Fruit fly (Drosophila melanogaster) whole organism, embryonic: ENCODE measurements around the gene CG8112.

ENCODE experiments used
- B-H2 ChIP-seq: fragments of 200-800 bp; sonication (Bioruptor generic); optimal IDR thresholded peaks from 2 replicates; lab custom pipeline; 2018; ENCODE audit warnings: missing biosample characterization, mild to moderate bottlenecking, missing genetic modification characterization
- CG10209 ChIP-seq: fragments of 200-800 bp; sonication (Bioruptor generic); optimal IDR thresholded peaks from 3 replicates; lab custom pipeline; 2017; ENCODE audit warnings: missing biosample characterization, mild to moderate bottlenecking, missing genetic modification characterization, missing genetic modification reagents
- CG10267 ChIP-seq: fragments of 200-800 bp; sonication (Bioruptor generic); optimal IDR thresholded peaks from 2 replicates; lab custom pipeline; 2018; ENCODE audit warnings: missing biosample characterization, mild to moderate bottlenecking, missing genetic modification characterization, moderate library complexity
- CG10321 ChIP-seq: fragments of 200-800 bp; sonication (Bioruptor generic); IDR thresholded peaks from 2 replicates; pipeline ENCODE4 v1.3.6; 2022; ENCODE audit warnings: missing biosample characterization, missing genetic modification characterization
- CG10565 ChIP-seq: fragments of 200-800 bp; sonication (Bioruptor generic); optimal IDR thresholded peaks from 3 replicates; lab custom pipeline; 2016; ENCODE audit warnings: missing biosample characterization, mild to moderate bottlenecking, missing genetic modification characterization
- CG14710 ChIP-seq: fragments of 200-800 bp; sonication (Bioruptor generic); optimal IDR thresholded peaks from 3 replicates; lab custom pipeline; 2019; ENCODE audit warnings: missing biosample characterization, mild to moderate bottlenecking, missing genetic modification characterization, moderate library complexity
- CG15479 ChIP-seq: fragments of 200-800 bp; sonication (Bioruptor generic); optimal IDR thresholded peaks from 3 replicates; lab custom pipeline; 2019; ENCODE audit warnings: missing biosample characterization, mild to moderate bottlenecking, missing genetic modification characterization, moderate library complexity
- CG1603 ChIP-seq: fragments of 200-800 bp; sonication (Bioruptor generic); optimal IDR thresholded peaks from 2 replicates; lab custom pipeline; 2019; ENCODE audit warnings: missing biosample characterization, mild to moderate bottlenecking, missing genetic modification characterization, moderate library complexity
- CG1647 ChIP-seq: fragments of 200-800 bp; sonication (Bioruptor generic); optimal IDR thresholded peaks from 3 replicates; lab custom pipeline; 2016; ENCODE audit warnings: missing biosample characterization, missing genetic modification characterization
- CG17361 ChIP-seq: fragments of 200-800 bp; sonication (Bioruptor generic); IDR thresholded peaks from 3 replicates; pipeline ENCODE4 v1.3.6; 2022; ENCODE audit warnings: missing biosample characterization, missing genetic modification characterization
- CG18476 ChIP-seq: fragments of 200-800 bp; sonication (Bioruptor generic); optimal IDR thresholded peaks from 2 replicates; lab custom pipeline; 2016; ENCODE audit warnings: missing biosample characterization, mild to moderate bottlenecking, missing genetic modification characterization
- CG2889 ChIP-seq: fragments of 200-800 bp; sonication (Bioruptor generic); IDR thresholded peaks from 3 replicates; pipeline ENCODE4 v1.3.6; 2022; ENCODE audit warnings: missing biosample characterization, missing genetic modification characterization
- CG30431 ChIP-seq: fragments of 200-800 bp; sonication (Bioruptor generic); optimal IDR thresholded peaks from 2 replicates; lab custom pipeline; 2017; ENCODE audit warnings: missing biosample characterization, missing genetic modification characterization
- CG31224 ChIP-seq: fragments of 200-800 bp; sonication (Bioruptor generic); IDR thresholded peaks from 2 replicates; pipeline ENCODE4 v1.3.6; 2022; ENCODE audit warnings: missing biosample characterization, missing genetic modification characterization
- CG33213 ChIP-seq: fragments of 200-800 bp; sonication (Bioruptor generic); optimal IDR thresholded peaks from 3 replicates; lab custom pipeline; 2016; ENCODE audit warnings: missing biosample characterization, missing genetic modification characterization
- CG5180 ChIP-seq: fragments of 200-800 bp; sonication (Bioruptor generic); optimal IDR thresholded peaks from 3 replicates; lab custom pipeline; 2017; ENCODE audit warnings: missing biosample characterization, missing genetic modification characterization, mild to moderate bottlenecking, moderate library complexity, missing genetic modification reagents
- CG6272 ChIP-seq: fragments of 200-800 bp; sonication (Bioruptor generic); IDR thresholded peaks from 2 replicates; pipeline ENCODE4 v1.3.6; 2022; ENCODE audit warnings: missing biosample characterization, missing genetic modification characterization
- CG6791 ChIP-seq: fragments of 200-800 bp; sonication (Bioruptor generic); IDR thresholded peaks from 3 replicates; pipeline ENCODE4 v1.3.6; 2022; ENCODE audit warnings: missing biosample characterization, missing genetic modification characterization; ENCODE audit not compliant: partially characterized antibody
- CG7372 ChIP-seq: fragments of 200-800 bp; sonication (Bioruptor generic); IDR thresholded peaks from 2 replicates; pipeline ENCODE4 v1.3.6; 2022; ENCODE audit warnings: missing biosample characterization, missing genetic modification characterization
- CG9609 ChIP-seq: fragments of 200-800 bp; sonication (Bioruptor generic); optimal IDR thresholded peaks from 3 replicates; lab custom pipeline; 2016; ENCODE audit warnings: missing biosample characterization, missing genetic modification characterization
- CHES-1-like ChIP-seq: fragments of 200-800 bp; sonication (Bioruptor generic); optimal IDR thresholded peaks from 2 replicates; lab custom pipeline; 2016; ENCODE audit warnings: missing biosample characterization, missing genetic modification characterization
- Chrac-16 ChIP-seq: fragments of 200-800 bp; sonication (Bioruptor generic); optimal IDR thresholded peaks from 3 replicates; lab custom pipeline; 2016; ENCODE audit warnings: missing biosample characterization, missing genetic modification characterization
- CrebB ChIP-seq: fragments of 200-800 bp; sonication (Bioruptor generic); optimal IDR thresholded peaks from 3 replicates; lab custom pipeline; 2018; ENCODE audit warnings: missing biosample characterization, mild to moderate bottlenecking, missing genetic modification characterization
- D ChIP-seq, 2 experiments: fragments of 200-800 bp in 1 of 2; fragments of >200 bp in 1 of 2; sonication (Bioruptor generic) in 1 of 2; optimal IDR thresholded peaks; 2 replicates in 1 of 2; 3 replicates in 1 of 2; lab custom pipeline; 2017; ENCODE audit warnings: mild to moderate bottlenecking in 1 of 2, missing biosample characterization in 1 of 2, missing genetic modification characterization in 1 of 2, missing genetic modification reagents in 1 of 2
- Dfd ChIP-seq, 2 experiments: fragments of >200 bp; optimal IDR thresholded peaks; 2 replicates each; lab custom pipeline; 2017; ENCODE audit warnings: missing biosample characterization in 2 of 2, missing genetic modification characterization in 2 of 2
- GATAe ChIP-seq: fragments of 200-800 bp; sonication (Bioruptor generic); conservative IDR thresholded peaks from 2 replicates; pipeline ENCODE4 v1.3.6; 2022; ENCODE audit warnings: missing biosample characterization, missing genetic modification characterization
- H15 ChIP-seq: fragments of 200-800 bp; sonication (Bioruptor generic); IDR thresholded peaks from 3 replicates; pipeline ENCODE4 v1.3.6; 2022; ENCODE audit warnings: missing biosample characterization, missing genetic modification characterization
- Hmr ChIP-seq: fragments of 200-800 bp; sonication (Bioruptor generic); optimal IDR thresholded peaks from 3 replicates; lab custom pipeline; 2017; ENCODE audit warnings: mild to moderate bottlenecking, missing biosample characterization, missing genetic modification reagents, missing genetic modification characterization
- Lim3 ChIP-seq: fragments of 200-800 bp; sonication (Bioruptor generic); IDR thresholded peaks from 2 replicates; pipeline ENCODE4 v1.3.6; 2022; ENCODE audit warnings: missing biosample characterization, missing genetic modification characterization
- Lpt ChIP-seq: fragments of >200 bp; optimal IDR thresholded peaks from 2 replicates; lab custom pipeline; 2018; ENCODE audit warnings: missing biosample characterization, missing genetic modification characterization
- MBD-R2 ChIP-seq: fragments of 200-800 bp; sonication (Bioruptor generic); IDR thresholded peaks from 2 replicates; pipeline ENCODE4 v1.3.6; 2022; ENCODE audit warnings: missing biosample characterization, missing genetic modification characterization
- Sox100B ChIP-seq: fragments of 200-800 bp; sonication (Bioruptor generic); optimal IDR thresholded peaks from 3 replicates; lab custom pipeline; 2018; ENCODE audit warnings: missing biosample characterization, mild to moderate bottlenecking, missing genetic modification characterization
- bab2 ChIP-seq: fragments of 200-800 bp; sonication (Bioruptor generic); optimal IDR thresholded peaks from 2 replicates; lab custom pipeline; 2016; ENCODE audit warnings: missing biosample characterization, missing genetic modification characterization
- chm ChIP-seq: fragments of 200-800 bp; sonication (Bioruptor generic); IDR thresholded peaks from 2 replicates; pipeline ENCODE4 v1.3.6; 2022; ENCODE audit warnings: missing biosample characterization, missing genetic modification characterization
- chn ChIP-seq: fragments of 200-800 bp; sonication (Bioruptor generic); optimal IDR thresholded peaks from 2 replicates; lab custom pipeline; 2016; ENCODE audit warnings: missing biosample characterization, missing genetic modification characterization
- danr ChIP-seq: fragments of 200-800 bp; sonication (Bioruptor generic); IDR thresholded peaks from 2 replicates; pipeline ENCODE4 v1.3.6; 2022; ENCODE audit warnings: missing biosample characterization, missing genetic modification characterization
- eve ChIP-seq, 2 experiments: fragments of >200 bp; optimal IDR thresholded peaks; 2 replicates each; lab custom pipeline; 2017; ENCODE audit warnings: missing biosample characterization in 2 of 2, missing genetic modification characterization in 2 of 2
- fd64A ChIP-seq: fragments of 200-800 bp; sonication (Bioruptor generic); optimal IDR thresholded peaks from 3 replicates; lab custom pipeline; 2018; ENCODE audit warnings: missing biosample characterization, mild to moderate bottlenecking, missing genetic modification characterization
- hb ChIP-seq: fragments of 200-800 bp; sonication (Bioruptor generic); IDR thresholded peaks from 3 replicates; pipeline ENCODE4 v1.3.6; 2022; ENCODE audit warnings: missing biosample characterization, missing genetic modification characterization; ENCODE audit not compliant: partially characterized antibody
- kni ChIP-seq: fragments of 200-800 bp; sonication (Bioruptor generic); optimal IDR thresholded peaks from 3 replicates; lab custom pipeline; 2017; ENCODE audit warnings: mild to moderate bottlenecking, missing biosample characterization, missing genetic modification reagents, missing genetic modification characterization
- lmd ChIP-seq: fragments of 200-800 bp; sonication (Bioruptor generic); IDR thresholded peaks from 2 replicates; pipeline ENCODE4 v1.3.6; 2022; ENCODE audit warnings: missing biosample characterization, missing genetic modification characterization
- lov ChIP-seq, 2 experiments: fragments of 200-800 bp in 1 of 2; fragments of >200 bp in 1 of 2; sonication (Bioruptor generic) in 1 of 2; IDR thresholded peaks in 1 of 2; optimal IDR thresholded peaks in 1 of 2; 2 replicates in 1 of 2; 3 replicates in 1 of 2; pipeline versions ENCODE4 v1.3.6 to Lab custom; 2017 to 2022; ENCODE audit warnings: missing biosample characterization in 1 of 2, missing genetic modification characterization in 1 of 2
- mirr ChIP-seq: fragments of 200-800 bp; sonication (Bioruptor generic); optimal IDR thresholded peaks from 3 replicates; lab custom pipeline; 2018; ENCODE audit warnings: missing biosample characterization, mild to moderate bottlenecking, missing genetic modification characterization
- pnt ChIP-seq: fragments of 200-800 bp; sonication (Bioruptor generic); optimal IDR thresholded peaks from 3 replicates; lab custom pipeline; 2016; ENCODE audit warnings: missing biosample characterization, missing genetic modification characterization
- sim ChIP-seq: fragments of 200-800 bp; sonication (Bioruptor generic); IDR thresholded peaks from 2 replicates; pipeline ENCODE4 v1.3.6; 2022; ENCODE audit warnings: missing biosample characterization, missing genetic modification characterization
- sisA ChIP-seq: fragments of 200-800 bp; sonication (Bioruptor generic); IDR thresholded peaks from 2 replicates; pipeline ENCODE4 v1.3.6; 2022; ENCODE audit warnings: missing biosample characterization, missing genetic modification characterization
- slou ChIP-seq: fragments of 200-800 bp; sonication (Bioruptor generic); optimal IDR thresholded peaks from 3 replicates; lab custom pipeline; 2016; ENCODE audit warnings: missing biosample characterization, missing genetic modification characterization
- stc ChIP-seq: fragments of 200-800 bp; sonication (Bioruptor generic); IDR thresholded peaks from 2 replicates; pipeline ENCODE4 v1.3.6; 2022; ENCODE audit warnings: missing biosample characterization, missing genetic modification characterization

Gene CG8112

dm6 chr3R:8731597-8732263, 19.0 kb downstream of the CG8112 start, which contains the start of the genes M1BP and CG8202 (continued):
- TF ChIP-seq CrebB (peak; percentile 56), CG10565 (peak; percentile 43), CG10321 (GFP tag; lab: Robert Waterston, UW) (peak; percentile 28; the same call in 1 of the 2 replicates), Hmr (GFP tag; lab: Kevin White, UChicago) (no peak), CG1647 (GFP tag; lab: Kevin White, UChicago) (no peak), Sox100B (GFP tag; lab: Kevin White, UChicago) (peak; percentile 97), sisA (peak; percentile 76), eve (GFP tag; optimal IDR thresholded peaks at IDR 0.05; lab: Kevin White, UChicago) (no peak), D (optimal IDR thresholded peaks at IDR 0.05; lab: Kevin White, UChicago) (no peak), D (GFP tag; optimal IDR thresholded peaks at IDR 0.05; lab: Kevin White, UChicago) (peak; percentile 90), Lpt (no peak), CG6791 (GFP tag; lab: Robert Waterston, UW) (no peak), CG10267 (peak; percentile 91), CG2889 (peak; percentile 55; the same call in 1 of the 3 replicates), fd64A (peak; percentile 18), lmd (GFP tag; lab: Robert Waterston, UW) (peak; percentile 82), Dfd (GFP tag; optimal IDR thresholded peaks at IDR 0.05; lab: Kevin White, UChicago) (no peak), CHES-1-like (peak; percentile 27), CG31224 (GFP tag; lab: Robert Waterston, UW) (peak; percentile 52), chm (GFP tag; lab: Robert Waterston, UW) (peak; percentile 52; the same call in 1 of the 2 replicates), CG9609 (GFP tag; lab: Kevin White, UChicago) (peak; percentile 38), MBD-R2 (GFP tag; lab: Robert Waterston, UW) (peak; percentile 74), slou (GFP tag; lab: Kevin White, UChicago) (peak; percentile 41), CG33213 (GFP tag; lab: Kevin White, UChicago) (no peak), pnt (peak; percentile 70), kni (GFP tag; lab: Kevin White, UChicago) (no peak), stc (GFP tag; lab: Robert Waterston, UW) (0 out of 2 replicates have a peak, but pooled peaks have one; percentile 39), danr (GFP tag; lab: Robert Waterston, UW) (peak; percentile 63), CG1603 (tag; lab: Kevin White, UChicago) (peak; percentile 54), bab2 (GFP tag; lab: Kevin White, UChicago) (peak; percentile 55), mirr (GFP tag; lab: Kevin White, UChicago) (peak; percentile 56), chn (peak; percentile 58), Chrac-16 (GFP tag; lab: Kevin White, UChicago) (peak; percentile 86), CG7372 (GFP tag; lab: Robert Waterston, UW) (peak; percentile 79; the same call in 1 of the 2 replicates), CG17361 (GFP tag; lab: Robert Waterston, UW) (peak; percentile 98), GATAe (GFP tag; lab: Robert Waterston, UW) (no peak), CG5180 (no peak), lov (optimal IDR thresholded peaks at IDR 0.05; lab: Kevin White, UChicago) (no peak), lov (GFP tag; IDR thresholded peaks at IDR 0.05; lab: Robert Waterston, UW) (no peak), hb (GFP tag; lab: Robert Waterston, UW) (no peak), CG18476 (GFP tag; lab: Kevin White, UChicago) (peak; percentile 53), sim (GFP tag; lab: Robert Waterston, UW) (0 out of 2 replicates have a peak, but pooled peaks have one; percentile 30), CG30431 (peak; percentile 85), CG15479 (GFP tag; lab: Kevin White, UChicago) (peak; percentile 34), Lim3 (GFP tag; lab: Robert Waterston, UW) (no peak), CG14710 (tag; lab: Kevin White, UChicago) (peak; percentile 95), H15 (GFP tag; lab: Robert Waterston, UW) (peak; percentile 59; the same call in 1 of the 3 replicates), CG10209 (GFP tag; lab: Kevin White, UChicago) (peak; percentile 90), CG6272 (peak; percentile 59; the same call in 1 of the 2 replicates), B-H2 (GFP tag; lab: Kevin White, UChicago) (peak; percentile 93)
